Fruit fly (Drosophila melanogaster) whole organism, pupa: ENCODE data around the gene CG11790.

ENCODE experiments used
- CG12605 ChIP-seq: fragments of 200-800 bp; sonication (Bioruptor generic); IDR thresholded peaks from 2 replicates; pipeline ENCODE4 v1.3.6; 2022; ENCODE audit warnings: missing biosample characterization, missing genetic modification characterization
- CG13204 ChIP-seq: fragments of 200-800 bp; sonication (Bioruptor generic); optimal IDR thresholded peaks from 2 replicates; lab custom pipeline; 2018; ENCODE audit warnings: missing biosample characterization, mild to moderate bottlenecking, missing genetic modification characterization, moderate library complexity
- CG15710 ChIP-seq: fragments of 200-800 bp; sonication (Bioruptor generic); optimal IDR thresholded peaks from 2 replicates; lab custom pipeline; 2018; ENCODE audit warnings: missing biosample characterization, mild to moderate bottlenecking, missing genetic modification characterization, moderate library complexity
- CG17806 ChIP-seq: fragments of 200-800 bp; sonication (Bioruptor generic); optimal IDR thresholded peaks from 2 replicates; lab custom pipeline; 2018; ENCODE audit warnings: missing biosample characterization, mild to moderate bottlenecking, missing genetic modification characterization, moderate library complexity
- CG4496 ChIP-seq: fragments of 200-800 bp; sonication (Bioruptor generic); IDR thresholded peaks from 3 replicates; pipeline ENCODE4 v1.3.6; 2022; ENCODE audit warnings: missing biosample characterization, missing genetic modification characterization
- CG8301 ChIP-seq: fragments of 200-800 bp; sonication (Bioruptor generic); optimal IDR thresholded peaks from 2 replicates; lab custom pipeline; 2018; ENCODE audit warnings: missing biosample characterization, mild to moderate bottlenecking, missing genetic modification characterization
- D1 ChIP-seq: fragments of 200-800 bp; sonication (Bioruptor generic); optimal IDR thresholded peaks from 2 replicates; lab custom pipeline; 2018; ENCODE audit warnings: missing biosample characterization, mild to moderate bottlenecking, missing genetic modification characterization, moderate library complexity
- EcR ChIP-seq: fragments of 200-800 bp; sonication (Bioruptor generic); optimal IDR thresholded peaks from 3 replicates; lab custom pipeline; 2019; ENCODE audit warnings: missing biosample characterization, missing genetic modification characterization, mild to moderate bottlenecking, moderate library complexity, missing genetic modification reagents
- Ets98B ChIP-seq: fragments of 200-800 bp; sonication (Bioruptor generic); IDR thresholded peaks from 2 replicates; pipeline ENCODE4 v1.3.6; 2022; ENCODE audit warnings: missing biosample characterization, missing genetic modification characterization
- Pif1B ChIP-seq: fragments of 200-800 bp; sonication (Bioruptor generic); optimal IDR thresholded peaks from 3 replicates; lab custom pipeline; 2016; ENCODE audit warnings: missing biosample characterization, missing genetic modification characterization
- Snoo ChIP-seq: fragments of 200-800 bp; sonication (Bioruptor generic); optimal IDR thresholded peaks from 3 replicates; lab custom pipeline; 2017; ENCODE audit warnings: missing biosample characterization, mild to moderate bottlenecking, missing genetic modification characterization, inconsistent platforms
- fd96Ca ChIP-seq: fragments of 200-800 bp; sonication (Bioruptor generic); IDR thresholded peaks from 3 replicates; pipeline ENCODE4 v1.3.6; 2022; ENCODE audit warnings: missing biosample characterization, missing genetic modification characterization
- gl ChIP-seq: fragments of 200-800 bp; sonication (Bioruptor generic); optimal IDR thresholded peaks from 2 replicates; lab custom pipeline; 2018; ENCODE audit warnings: missing biosample characterization, mild to moderate bottlenecking, missing genetic modification characterization
- rn ChIP-seq: fragments of 200-800 bp; sonication (Bioruptor generic); IDR thresholded peaks from 2 replicates; pipeline ENCODE4 v1.3.6; 2022; ENCODE audit warnings: missing biosample characterization, missing genetic modification characterization

- TF ChIP-seq rn (no peak), CG13204 (GFP tag; lab: Kevin White, UChicago) (no peak), Pif1B (no peak), CG17806 (tag; lab: Kevin White, UChicago) (no peak), D1 (no peak), CG8301 (no peak), fd96Ca (GFP tag; lab: Robert Waterston, UW) (no peak), gl (tag; lab: Kevin White, UChicago) (no peak), CG12605 (no peak), CG15710 (tag; lab: Kevin White, UChicago) (no peak), Snoo (no peak), EcR (GFP tag; lab: Kevin White, UChicago) (no peak), Ets98B (GFP tag; lab: Robert Waterston, UW) (no peak), CG4496 (GFP tag; lab: Robert Waterston, UW) (no peak)
Observed at dm6 chr3R:25078665-25079064, 31.2 kb downstream of the CG11790 start.
